Worm (Caenorhabditis elegans): ENCODE data around the gene hut-1.

DNA sequence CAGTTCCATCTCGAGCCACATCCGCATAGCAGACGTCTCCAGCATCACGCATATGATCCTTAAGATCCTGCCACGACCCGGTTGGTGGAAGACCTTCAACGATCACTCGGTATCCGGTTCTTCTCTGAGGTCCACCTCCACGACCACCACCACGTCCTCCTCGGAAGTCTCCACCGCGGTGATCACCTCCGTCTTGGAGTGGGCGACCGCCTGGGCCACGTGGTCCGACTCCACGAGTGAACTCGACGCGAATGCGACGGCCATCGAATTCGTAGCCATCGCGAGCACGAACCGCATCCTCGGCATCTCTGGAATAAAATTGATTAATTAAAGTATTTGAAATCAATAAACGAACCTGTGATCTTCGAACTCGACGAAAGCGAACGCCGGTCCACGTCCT is 24.0 kb upstream of the hut-1 start:
- no peak for TF ChIP-seq ceh-82 (tag; optimal IDR thresholded peaks at IDR 0.05)
- TF ChIP-seq fkh-10 (GFP tag; optimal IDR thresholded peaks at IDR 0.05) = no peak
- no peak for TF ChIP-seq snpc-4 (tag; optimal IDR thresholded peaks at IDR 0.05)
- no peak for TF ChIP-seq lin-14 (GFP tag; optimal IDR thresholded peaks at IDR 0.05)
- no peak for TF ChIP-seq C34B4.2 (tag; optimal IDR thresholded peaks at IDR 0.05)
- no peak for TF ChIP-seq lin-13 (GFP tag; optimal IDR thresholded peaks at IDR 0.05)
- TF ChIP-seq mdl-1 (tag; optimal IDR thresholded peaks at IDR 0.05) = no peak
